Fruit fly (Drosophila melanogaster) Kc167 (cell line): ENCODE measurements around the gene CG4950.

Experiments used
- Myc ChIP-seq: fragments of >200 bp; optimal IDR thresholded peaks from 2 replicates; lab custom pipeline; 2017; ENCODE audit warnings: missing external identifiers
- Sin3A ChIP-seq: fragments of >200 bp; optimal IDR thresholded peaks from 2 replicates; lab custom pipeline; 2018; ENCODE audit warnings: missing external identifiers
- insv ChIP-seq: fragments of >200 bp; optimal IDR thresholded peaks from 3 replicates; lab custom pipeline; 2018; ENCODE audit warnings: missing external identifiers
- ttk ChIP-seq: sonication (Bioruptor generic); optimal IDR thresholded peaks from 2 replicates; lab custom pipeline; 2017; ENCODE audit warnings: missing external identifiers

DNA sequence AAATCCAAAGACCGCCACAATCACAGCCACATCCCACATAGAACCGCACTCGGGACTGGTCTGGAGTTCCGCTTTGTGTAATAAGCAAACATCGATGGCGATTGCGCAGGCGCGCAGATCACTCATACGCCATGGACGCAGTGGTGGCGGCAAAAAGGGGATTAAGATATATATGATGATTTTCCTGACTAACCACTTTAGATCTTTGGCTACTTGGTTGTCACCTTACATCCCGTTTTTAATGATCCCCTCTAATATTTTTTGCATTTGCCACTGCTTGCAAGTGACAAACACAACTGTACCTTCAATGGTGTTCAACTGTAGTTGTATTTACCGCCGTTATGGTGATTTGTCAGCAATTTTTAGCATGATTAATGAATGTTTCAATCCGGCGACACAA lies 42.0 kb upstream of the CG4950 start:
- TF ChIP-seq Myc (lab: Kevin White, UChicago) (no peak), ttk (lab: Kevin White, UChicago) (no peak), Sin3A (lab: Kevin White, UChicago) (no peak), insv (lab: Kevin White, UChicago) (no peak)
